Worm (Caenorhabditis elegans) whole organism, late embryonic: ENCODE results near the gene lgmn-1.

Source experiments
- C38D4.7 ChIP-seq: fragments of 200-800 bp; sonication (Bioruptor generic); optimal IDR thresholded peaks from 2 replicates; lab custom pipeline; 2018; ENCODE audit warnings: mild to moderate bottlenecking, missing genetic modification characterization, moderate library complexity, missing compliant biosample characterization
- F13H6.1 ChIP-seq: sonication (generic microtip); optimal IDR thresholded peaks from 2 replicates; lab custom pipeline; 2016; ENCODE audit warnings: missing genetic modification characterization, missing compliant biosample characterization
- Y22D7AL.16 ChIP-seq: sonication (generic microtip); optimal IDR thresholded peaks from 2 replicates; lab custom pipeline; 2016; ENCODE audit warnings: missing genetic modification characterization, missing compliant biosample characterization
- ahr-1 ChIP-seq: sonication (generic microtip); optimal IDR thresholded peaks from 2 replicates; lab custom pipeline; 2016; ENCODE audit warnings: missing genetic modification characterization, missing compliant biosample characterization
- ama-1 ChIP-seq: fragments of 150-350 bp; optimal IDR thresholded peaks from 2 replicates; lab custom pipeline; 2014
- ceh-18 ChIP-seq: sonication (generic microtip); optimal IDR thresholded peaks from 2 replicates; lab custom pipeline; 2016; ENCODE audit warnings: missing genetic modification characterization, missing compliant biosample characterization
- ceh-19 ChIP-seq: fragments of 200-800 bp; sonication (Bioruptor generic); optimal IDR thresholded peaks from 2 replicates; lab custom pipeline; 2018; ENCODE audit warnings: mild to moderate bottlenecking, missing genetic modification characterization, missing compliant biosample characterization
- ceh-22 ChIP-seq: sonication (generic microtip); optimal IDR thresholded peaks from 2 replicates; lab custom pipeline; 2017; ENCODE audit warnings: missing biosample characterization, missing genetic modification characterization
- ceh-30 ChIP-seq: fragments of 150-350 bp; optimal IDR thresholded peaks from 2 replicates; lab custom pipeline; 2014; ENCODE audit warnings: missing biosample characterization, missing genetic modification characterization
- ceh-45 ChIP-seq: fragments of 200-800 bp; sonication (Bioruptor generic); IDR thresholded peaks from 2 replicates; pipeline ENCODE4 v1.3.6; 2022; ENCODE audit warnings: missing genetic modification reagents, missing genetic modification characterization, missing compliant biosample characterization
- ceh-48 ChIP-seq: sonication (generic microtip); optimal IDR thresholded peaks from 2 replicates; lab custom pipeline; 2016; ENCODE audit warnings: missing genetic modification characterization, inconsistent platforms, missing compliant biosample characterization
- ceh-6 ChIP-seq: fragments of 200-800 bp; sonication (Bioruptor generic); optimal IDR thresholded peaks from 2 replicates; lab custom pipeline; 2018; ENCODE audit warnings: mild to moderate bottlenecking, missing genetic modification characterization, missing compliant biosample characterization
- ceh-9 ChIP-seq: sonication (generic microtip); optimal IDR thresholded peaks from 2 replicates; lab custom pipeline; 2016; ENCODE audit warnings: mild to moderate bottlenecking, missing genetic modification characterization, inconsistent platforms, missing compliant biosample characterization
- che-1 ChIP-seq: sonication (generic microtip); optimal IDR thresholded peaks from 2 replicates; lab custom pipeline; 2016; ENCODE audit warnings: mild to moderate bottlenecking, missing genetic modification characterization, missing compliant biosample characterization
- elt-2 ChIP-seq: sonication (generic microtip); optimal IDR thresholded peaks from 2 replicates; lab custom pipeline; 2016; ENCODE audit warnings: missing genetic modification reagents, missing genetic modification characterization, missing compliant biosample characterization
- eyg-1 ChIP-seq: sonication (generic microtip); optimal IDR thresholded peaks from 2 replicates; lab custom pipeline; 2016; ENCODE audit warnings: missing genotype, missing genetic modification characterization, missing compliant biosample characterization
- fkh-10 ChIP-seq: fragments of 150-350 bp; optimal IDR thresholded peaks from 2 replicates; lab custom pipeline; 2014; ENCODE audit warnings: missing biosample characterization, missing genetic modification reagents, missing genetic modification characterization
- gmeb-2 ChIP-seq: sonication (generic microtip); optimal IDR thresholded peaks from 2 replicates; lab custom pipeline; 2016; ENCODE audit warnings: missing genetic modification characterization, inconsistent platforms, missing compliant biosample characterization
- hlh-13 ChIP-seq: fragments of 200-800 bp; sonication (Bioruptor generic); optimal IDR thresholded peaks from 2 replicates; lab custom pipeline; 2018; ENCODE audit warnings: mild to moderate bottlenecking, missing genetic modification characterization, missing compliant biosample characterization
- hlh-30 ChIP-seq: sonication (generic microtip); optimal IDR thresholded peaks from 2 replicates; lab custom pipeline; 2017; ENCODE audit warnings: antibody characterized with exemption, missing genetic modification characterization, missing compliant biosample characterization; ENCODE audit not compliant: insufficient read depth
- lim-6 ChIP-seq: sonication (generic microtip); optimal IDR thresholded peaks from 2 replicates; lab custom pipeline; 2016; ENCODE audit warnings: missing genetic modification characterization, missing compliant biosample characterization
- lin-11 ChIP-seq: fragments of 200-800 bp; sonication (Bioruptor generic); optimal IDR thresholded peaks from 2 replicates; lab custom pipeline; 2018; ENCODE audit warnings: mild to moderate bottlenecking, missing genetic modification characterization, missing compliant biosample characterization
- mec-3 ChIP-seq: sonication (generic microtip); optimal IDR thresholded peaks from 2 replicates; lab custom pipeline; 2016; ENCODE audit warnings: borderline replicate concordance, missing genetic modification characterization, missing compliant biosample characterization
- nfya-1 ChIP-seq: sonication (generic microtip); optimal IDR thresholded peaks from 2 replicates; lab custom pipeline; 2017; ENCODE audit warnings: missing genetic modification characterization, mild to moderate bottlenecking, missing compliant biosample characterization, antibody characterized with exemption, moderate library complexity
- nhr-11 ChIP-seq: fragments of 150-350 bp; optimal IDR thresholded peaks from 2 replicates; lab custom pipeline; 2014; ENCODE audit warnings: missing biosample characterization, missing genetic modification characterization
- odd-2 ChIP-seq: sonication (generic microtip); optimal IDR thresholded peaks from 2 replicates; lab custom pipeline; 2017; ENCODE audit warnings: antibody characterized with exemption, mild to moderate bottlenecking, missing genetic modification characterization, missing compliant biosample characterization
- pax-1 ChIP-seq: fragments of 150-350 bp; optimal IDR thresholded peaks from 2 replicates; lab custom pipeline; 2014; ENCODE audit warnings: missing biosample characterization, missing genetic modification characterization
- pha-2 ChIP-seq: sonication (generic microtip); optimal IDR thresholded peaks from 2 replicates; lab custom pipeline; 2017; ENCODE audit warnings: mild to moderate bottlenecking, missing genetic modification characterization, missing compliant biosample characterization
- pha-4 ChIP-seq: fragments of 150-350 bp; optimal IDR thresholded peaks from 2 replicates; lab custom pipeline; 2018; ENCODE audit warnings: missing biosample characterization, missing genetic modification reagents, missing genetic modification characterization
- pqm-1 ChIP-seq: sonication (generic microtip); optimal IDR thresholded peaks from 2 replicates; lab custom pipeline; 2016; ENCODE audit warnings: missing genetic modification characterization, missing compliant biosample characterization
- ref-2 ChIP-seq: sonication (generic microtip); optimal IDR thresholded peaks from 2 replicates; lab custom pipeline; 2016; ENCODE audit warnings: missing genetic modification characterization, missing compliant biosample characterization
- sdc-2 ChIP-seq: sonication (generic microtip); optimal IDR thresholded peaks from 2 replicates; lab custom pipeline; 2016; ENCODE audit warnings: missing genotype, missing genetic modification characterization, missing compliant biosample characterization
- syd-9 ChIP-seq: sonication (generic microtip); optimal IDR thresholded peaks from 2 replicates; lab custom pipeline; 2016; ENCODE audit warnings: mild to moderate bottlenecking, missing genetic modification characterization, moderate library complexity, missing compliant biosample characterization
- tbx-2 ChIP-seq: sonication (generic microtip); optimal IDR thresholded peaks from 2 replicates; lab custom pipeline; 2016; ENCODE audit warnings: missing genetic modification characterization, missing compliant biosample characterization
- tbx-7 ChIP-seq: sonication (generic microtip); optimal IDR thresholded peaks from 2 replicates; lab custom pipeline; 2016; ENCODE audit warnings: missing genotype, missing genetic modification characterization, missing compliant biosample characterization
- ttx-3 ChIP-seq: sonication (generic microtip); optimal IDR thresholded peaks from 2 replicates; lab custom pipeline; 2016; ENCODE audit warnings: missing genetic modification reagents, missing genetic modification characterization, missing compliant biosample characterization
- unc-55 ChIP-seq: sonication (generic microtip); optimal IDR thresholded peaks from 2 replicates; lab custom pipeline; 2017; ENCODE audit warnings: missing biosample characterization, missing genetic modification reagents, missing genetic modification characterization
- ztf-16 ChIP-seq: sonication (generic microtip); optimal IDR thresholded peaks from 2 replicates; lab custom pipeline; 2017; ENCODE audit warnings: missing genetic modification characterization, missing compliant biosample characterization

The lgmn-1 gene

DNA sequence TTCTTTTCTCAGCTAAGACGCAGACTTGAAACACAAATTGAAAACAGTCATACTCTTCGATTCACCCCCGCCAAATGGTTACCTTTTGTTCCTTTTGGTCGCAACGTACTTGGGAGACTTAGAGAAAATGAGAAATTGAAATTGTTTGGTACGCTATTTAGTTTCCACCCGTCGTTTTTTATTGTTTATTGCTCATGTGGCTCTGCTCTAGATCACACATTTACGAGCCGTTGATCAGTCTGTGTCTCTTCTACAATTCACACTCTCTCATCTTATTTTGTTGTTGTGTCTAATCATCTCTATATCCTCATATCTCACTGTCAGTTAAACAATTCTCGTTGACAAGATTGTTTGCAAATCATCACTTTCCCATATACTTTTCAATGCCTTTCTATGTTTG is 24.9 kb upstream of the lgmn-1 start:
- TF ChIP-seq Y22D7AL.16 (tag; lab: Kevin White, UChicago) (no peak), tbx-7 (tag; lab: Kevin White, UChicago) (no peak), ceh-22 (tag; lab: Kevin White, UChicago) (no peak)

DNA sequence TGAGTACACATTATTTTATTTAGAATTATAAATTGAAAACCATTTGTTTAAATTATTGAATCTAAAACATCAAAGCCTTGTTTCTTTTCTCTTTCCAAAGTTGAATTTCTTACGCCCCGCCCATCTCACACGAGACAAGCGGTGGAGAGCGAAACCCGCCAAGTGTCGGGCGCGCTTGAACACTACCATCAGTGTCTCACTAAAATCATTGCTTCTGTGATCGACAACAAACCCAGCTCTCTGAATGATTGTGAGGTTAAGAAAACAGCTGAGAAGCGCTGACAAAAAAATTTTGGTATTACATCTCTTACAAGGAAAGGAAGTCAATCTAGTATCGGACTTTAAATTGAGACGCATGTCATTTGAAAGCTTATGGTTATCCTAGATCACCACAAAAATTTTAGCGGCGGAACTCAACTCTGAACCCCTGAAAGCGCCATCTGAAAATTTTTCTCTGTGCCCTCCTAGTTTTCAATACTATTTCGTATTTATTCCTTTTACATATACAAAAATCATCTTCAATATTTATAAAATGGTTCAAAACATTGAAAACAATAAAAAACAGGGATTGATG is 21.7 kb upstream of the lgmn-1 start:
- TF ChIP-seq eyg-1 (tag; lab: Kevin White, UChicago), result no peak
- TF ChIP-seq sdc-2 (tag; lab: Kevin White, UChicago), result no peak
- TF ChIP-seq gmeb-2 (tag; lab: Kevin White, UChicago), result no peak
- TF ChIP-seq pha-4 (tag; lab: Kevin White, UChicago), result no peak
- no peak for TF ChIP-seq lim-6 (tag; lab: Kevin White, UChicago)
- no peak for TF ChIP-seq elt-2 (tag; lab: Kevin White, UChicago)
- TF ChIP-seq lin-11 (tag; lab: Kevin White, UChicago), result no peak
- TF ChIP-seq nhr-11, result no peak
- no peak for TF ChIP-seq pax-1 (tag; lab: Kevin White, UChicago)
- TF ChIP-seq che-1 (tag; lab: Kevin White, UChicago), result no peak
- no peak for TF ChIP-seq ceh-9 (tag; lab: Kevin White, UChicago)
- no peak for TF ChIP-seq mec-3 (tag; lab: Kevin White, UChicago)
- no peak for TF ChIP-seq odd-2 (tag; lab: Kevin White, UChicago)
- TF ChIP-seq, all 69 proteins: peak for 0

DNA sequence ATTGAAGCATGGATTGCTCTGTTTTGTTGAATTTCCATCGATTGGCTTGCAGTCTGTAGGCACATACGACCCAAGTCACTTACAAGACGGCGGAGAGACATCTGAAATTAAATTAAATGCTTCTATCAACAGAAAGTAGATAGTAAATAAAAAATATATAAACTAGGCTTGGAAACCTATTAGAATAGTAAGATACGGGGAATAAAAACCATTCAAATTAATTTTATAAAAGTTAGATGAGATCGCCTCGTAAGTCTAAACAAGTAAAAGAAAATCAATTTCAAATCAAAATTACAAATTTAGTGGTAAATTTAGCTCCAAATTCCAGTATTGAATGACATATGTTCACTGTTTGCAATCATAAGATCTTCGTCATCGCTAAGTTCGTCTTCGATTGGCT is 18.3 kb upstream of the lgmn-1 start, which contains the start of gene mrps-11:
mrps-11 (minus strand) TSS at position 101 of the 400 bp plus-strand sequence.
- no peak for TF ChIP-seq F13H6.1 (tag; lab: Kevin White, UChicago)
- TF ChIP-seq lim-6 (tag; lab: Kevin White, UChicago), result no peak
- TF ChIP-seq ceh-19, result no peak

DNA sequence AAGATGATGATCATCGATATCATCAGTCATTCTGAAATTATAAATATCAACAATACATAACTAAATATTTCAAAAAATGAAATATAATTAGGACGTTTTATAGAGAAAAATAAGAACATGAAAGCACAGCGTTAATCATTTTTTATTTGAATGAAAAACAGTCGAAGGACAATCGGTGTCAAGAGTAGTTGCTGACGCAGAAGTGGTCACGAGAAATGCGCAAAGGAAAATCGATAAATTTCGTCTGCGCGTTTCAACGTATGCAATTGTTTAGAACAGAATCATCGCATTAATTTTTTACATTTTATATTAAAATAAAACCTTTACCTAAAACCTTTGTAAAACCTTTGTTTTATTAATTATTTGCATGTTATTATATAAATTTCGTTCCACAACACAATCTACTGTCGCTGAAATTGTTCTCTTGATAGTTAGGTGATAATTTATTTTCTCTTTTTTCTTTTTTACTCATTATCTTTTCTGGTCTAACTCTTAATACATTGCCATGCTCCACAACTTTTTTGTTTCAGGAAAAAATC is 15.1 kb upstream of the lgmn-1 start, which contains the start of the genes W04D2.4 and rbm-25:
W04D2.4 (minus strand) TSS at position 31 of the 539 bp plus-strand sequence.
rbm-25 (plus strand) TSS at position 489 of the 539 bp plus-strand sequence.
- TF ChIP-seq hlh-30, result peak; percentile 25
- TF ChIP-seq odd-2 (tag; lab: Kevin White, UChicago), result no peak
- TF ChIP-seq ceh-48 (tag; lab: Kevin White, UChicago), result peak; percentile 97

DNA sequence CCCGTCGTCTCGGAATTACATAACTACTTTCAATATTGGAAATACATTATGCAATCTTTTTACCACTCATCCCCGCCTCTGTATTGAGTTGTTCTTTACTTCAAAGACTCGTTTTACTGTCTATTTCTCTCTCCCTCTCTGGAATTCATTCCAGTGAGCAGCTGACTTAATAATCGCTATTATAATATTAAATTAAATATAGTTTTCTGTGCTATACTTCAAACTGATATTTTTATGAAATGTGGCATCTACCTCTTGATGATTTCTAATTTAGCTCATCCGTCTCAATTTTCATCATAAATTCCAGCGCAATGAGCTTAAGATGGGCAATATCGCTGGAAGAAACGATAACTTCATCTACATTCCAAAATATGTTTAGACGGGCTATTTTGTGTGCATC is 9.4 kb upstream of the lgmn-1 start, which contains the start of gene T28H10.1:
T28H10.1 (plus strand) TSS at position 301 of the 400 bp plus-strand sequence.
- TF ChIP-seq ceh-48 (tag; lab: Kevin White, UChicago), result no peak
- TF ChIP-seq ceh-30, result no peak
- TF ChIP-seq ceh-45 (GFP tag; lab: Robert Waterston, UW), result no peak
- no peak for TF ChIP-seq syd-9 (tag; lab: Kevin White, UChicago)
- TF ChIP-seq ama-1 (lab: Kevin White, UChicago), result no peak
- no peak for TF ChIP-seq ahr-1 (tag; lab: Kevin White, UChicago)
- no peak for TF ChIP-seq ref-2 (tag; lab: Kevin White, UChicago)
- TF ChIP-seq C38D4.7 (GFP tag; lab: Kevin White, UChicago), result no peak
- no peak for TF ChIP-seq pha-2 (tag; lab: Kevin White, UChicago)
- no peak for TF ChIP-seq mec-3 (tag; lab: Kevin White, UChicago)
- TF ChIP-seq ttx-3 (tag; lab: Kevin White, UChicago), result no peak
- no peak for TF ChIP-seq lin-11 (tag; lab: Kevin White, UChicago)
- no peak for TF ChIP-seq ceh-6 (GFP tag; lab: Kevin White, UChicago)

DNA sequence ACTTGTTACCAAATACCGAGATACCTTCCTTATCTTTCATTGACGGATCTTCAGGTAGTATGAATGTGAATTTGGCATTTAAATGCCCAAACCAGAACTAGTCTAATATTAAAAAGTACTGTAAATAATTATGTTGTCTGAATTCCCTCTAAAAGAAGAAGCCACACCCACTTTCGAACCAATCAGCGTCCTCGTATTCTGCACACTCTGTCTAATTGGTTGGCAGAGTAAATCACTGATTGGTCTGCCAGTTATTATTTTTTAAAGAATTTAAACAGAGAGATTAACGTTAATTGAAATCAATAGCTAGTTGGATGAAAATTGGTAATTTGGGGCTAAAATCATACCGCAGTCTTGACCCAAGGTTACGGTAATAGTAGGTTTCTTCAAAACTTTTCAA is 7.1 kb upstream of the lgmn-1 start:
- no peak for TF ChIP-seq lim-6 (tag; lab: Kevin White, UChicago)
- no peak for TF ChIP-seq unc-55 (GFP tag; lab: Kevin White, UChicago)
- no peak for TF ChIP-seq tbx-2
- TF ChIP-seq hlh-13 (GFP tag; lab: Kevin White, UChicago), result no peak
- no peak for TF ChIP-seq fkh-10 (GFP tag; lab: Kevin White, UChicago)
- peak; percentile 50 for TF ChIP-seq nfya-1 (tag; lab: Kevin White, UChicago)
- no peak for TF ChIP-seq ztf-16 (tag; lab: Kevin White, UChicago)
- TF ChIP-seq ceh-18 (tag; lab: Kevin White, UChicago), result no peak
- TF ChIP-seq pqm-1 (tag; lab: Kevin White, UChicago), result no peak
